Worm (Caenorhabditis elegans) whole organism, late embryonic: ENCODE results near the gene Y22D7AL.11.

Experiments used
- C38D4.7 ChIP-seq: fragments of 200-800 bp; sonication (Bioruptor generic); optimal IDR thresholded peaks from 2 replicates; lab custom pipeline; 2018; ENCODE audit warnings: mild to moderate bottlenecking, missing genetic modification characterization, moderate library complexity, missing compliant biosample characterization
- F13H6.1 ChIP-seq: sonication (generic microtip); optimal IDR thresholded peaks from 2 replicates; lab custom pipeline; 2016; ENCODE audit warnings: missing genetic modification characterization, missing compliant biosample characterization
- Y22D7AL.16 ChIP-seq: sonication (generic microtip); optimal IDR thresholded peaks from 2 replicates; lab custom pipeline; 2016; ENCODE audit warnings: missing genetic modification characterization, missing compliant biosample characterization
- ceh-19 ChIP-seq: fragments of 200-800 bp; sonication (Bioruptor generic); optimal IDR thresholded peaks from 2 replicates; lab custom pipeline; 2018; ENCODE audit warnings: mild to moderate bottlenecking, missing genetic modification characterization, missing compliant biosample characterization
- ceh-24 ChIP-seq: sonication (generic microtip); optimal IDR thresholded peaks from 2 replicates; lab custom pipeline; 2016; ENCODE audit warnings: mild to moderate bottlenecking, missing genetic modification characterization, missing compliant biosample characterization
- ceh-31 ChIP-seq: sonication (generic microtip); optimal IDR thresholded peaks from 2 replicates; lab custom pipeline; 2016; ENCODE audit warnings: missing genetic modification characterization, missing compliant biosample characterization
- ceh-34 ChIP-seq: sonication (generic microtip); optimal IDR thresholded peaks from 2 replicates; lab custom pipeline; 2016; ENCODE audit warnings: mild to moderate bottlenecking, missing genetic modification characterization, missing compliant biosample characterization
- ceh-48 ChIP-seq: sonication (generic microtip); optimal IDR thresholded peaks from 2 replicates; lab custom pipeline; 2016; ENCODE audit warnings: missing genetic modification characterization, inconsistent platforms, missing compliant biosample characterization
- ceh-9 ChIP-seq: sonication (generic microtip); optimal IDR thresholded peaks from 2 replicates; lab custom pipeline; 2016; ENCODE audit warnings: mild to moderate bottlenecking, missing genetic modification characterization, inconsistent platforms, missing compliant biosample characterization
- ets-4 ChIP-seq: sonication (generic microtip); optimal IDR thresholded peaks from 2 replicates; lab custom pipeline; 2016; ENCODE audit warnings: missing genetic modification characterization, missing compliant biosample characterization
- eyg-1 ChIP-seq: sonication (generic microtip); optimal IDR thresholded peaks from 2 replicates; lab custom pipeline; 2016; ENCODE audit warnings: missing genotype, missing genetic modification characterization, missing compliant biosample characterization
- hlh-13 ChIP-seq: fragments of 200-800 bp; sonication (Bioruptor generic); optimal IDR thresholded peaks from 2 replicates; lab custom pipeline; 2018; ENCODE audit warnings: mild to moderate bottlenecking, missing genetic modification characterization, missing compliant biosample characterization
- hlh-15 ChIP-seq: sonication (generic microtip); optimal IDR thresholded peaks from 2 replicates; lab custom pipeline; 2016; ENCODE audit warnings: missing genetic modification characterization, missing compliant biosample characterization
- nfya-1 ChIP-seq: sonication (generic microtip); optimal IDR thresholded peaks from 2 replicates; lab custom pipeline; 2017; ENCODE audit warnings: missing genetic modification characterization, mild to moderate bottlenecking, missing compliant biosample characterization, antibody characterized with exemption, moderate library complexity
- nhr-232 ChIP-seq: sonication (generic microtip); optimal IDR thresholded peaks from 2 replicates; lab custom pipeline; 2016; ENCODE audit warnings: missing genetic modification characterization, missing compliant biosample characterization
- pag-3 ChIP-seq: sonication (generic microtip); optimal IDR thresholded peaks from 2 replicates; lab custom pipeline; 2016; ENCODE audit warnings: missing compliant biosample characterization, missing genetic modification characterization, borderline replicate concordance
- pha-4 ChIP-seq: fragments of 150-350 bp; optimal IDR thresholded peaks from 2 replicates; lab custom pipeline; 2018; ENCODE audit warnings: missing biosample characterization, missing genetic modification reagents, missing genetic modification characterization
- sdc-2 ChIP-seq: sonication (generic microtip); optimal IDR thresholded peaks from 2 replicates; lab custom pipeline; 2016; ENCODE audit warnings: missing genotype, missing genetic modification characterization, missing compliant biosample characterization
- sox-2 ChIP-seq: fragments of 200-800 bp; sonication (Bioruptor generic); IDR thresholded peaks from 2 replicates; pipeline ENCODE4 v1.3.6; 2022; ENCODE audit warnings: missing genetic modification reagents, missing genetic modification characterization, missing compliant biosample characterization
- sox-4 ChIP-seq: sonication (generic microtip); optimal IDR thresholded peaks from 2 replicates; lab custom pipeline; 2017; ENCODE audit warnings: mild to moderate bottlenecking, missing genetic modification characterization, inconsistent platforms, missing compliant biosample characterization
- unc-3 ChIP-seq, 2 experiments: fragments of 200-800 bp in 1 of 2; sonication (Bioruptor generic) in 1 of 2; sonication (generic microtip) in 1 of 2; conservative IDR thresholded peaks in 1 of 2; optimal IDR thresholded peaks in 1 of 2; 2 replicates each; pipeline versions ENCODE4 v1.3.6 to Lab custom; 2016 to 2022; ENCODE audit warnings: missing compliant biosample characterization in 2 of 2, missing genetic modification characterization in 2 of 2, missing genetic modification reagents in 1 of 2
- unc-42 ChIP-seq: sonication (generic microtip); optimal IDR thresholded peaks from 2 replicates; lab custom pipeline; 2016; ENCODE audit warnings: missing genotype, missing genetic modification characterization, missing compliant biosample characterization
- unc-55 ChIP-seq: sonication (generic microtip); optimal IDR thresholded peaks from 2 replicates; lab custom pipeline; 2017; ENCODE audit warnings: missing biosample characterization, missing genetic modification reagents, missing genetic modification characterization
- zip-5 ChIP-seq: sonication (generic microtip); optimal IDR thresholded peaks from 2 replicates; lab custom pipeline; 2016; ENCODE audit warnings: missing genetic modification characterization, missing compliant biosample characterization
- ztf-16 ChIP-seq: sonication (generic microtip); optimal IDR thresholded peaks from 2 replicates; lab custom pipeline; 2017; ENCODE audit warnings: missing genetic modification characterization, missing compliant biosample characterization

Gene Y22D7AL.11

ce11 chrIII:1598927-1599326 is 35.2 kb downstream of the Y22D7AL.11 start:
- TF ChIP-seq F13H6.1 (tag; lab: Kevin White, UChicago) (no peak), Y22D7AL.16 (tag; lab: Kevin White, UChicago) (no peak), pag-3 (tag; lab: Kevin White, UChicago) (no peak), eyg-1 (tag; lab: Kevin White, UChicago) (no peak), ztf-16 (tag; lab: Kevin White, UChicago) (no peak), ceh-31 (tag; lab: Kevin White, UChicago) (no peak), pha-4 (tag; lab: Kevin White, UChicago) (no peak), ceh-9 (tag; lab: Kevin White, UChicago) (no peak), hlh-15 (tag; lab: Kevin White, UChicago) (no peak), zip-5 (tag; lab: Kevin White, UChicago) (no peak)

ce11 chrIII:1591681-1592080 is 42.5 kb downstream of the Y22D7AL.11 start:
- no peak for TF ChIP-seq C38D4.7 (GFP tag; lab: Kevin White, UChicago)
- TF ChIP-seq unc-3 (GFP tag; conservative IDR thresholded peaks at IDR 0.05; lab: Robert Waterston, UW): no peak
- TF ChIP-seq unc-3 (tag; optimal IDR thresholded peaks at IDR 0.05; lab: Kevin White, UChicago): no peak
- TF ChIP-seq sox-4 (tag; lab: Kevin White, UChicago): no peak
- peak; percentile 23 for TF ChIP-seq ceh-34 (tag; lab: Kevin White, UChicago)
- no peak for TF ChIP-seq nhr-232 (tag; lab: Kevin White, UChicago)
- TF ChIP-seq F13H6.1 (tag; lab: Kevin White, UChicago): no peak
- TF ChIP-seq ceh-31 (tag; lab: Kevin White, UChicago): peak; percentile 55
- peak; percentile 20 for TF ChIP-seq unc-55 (GFP tag; lab: Kevin White, UChicago)
- TF ChIP-seq unc-42 (tag; lab: Kevin White, UChicago): peak; percentile 55
- peak; percentile 65 for TF ChIP-seq nfya-1
- TF ChIP-seq ceh-19 (GFP tag; lab: Kevin White, UChicago): peak; percentile 5
- no peak for TF ChIP-seq ceh-24 (tag; lab: Kevin White, UChicago)

DNA sequence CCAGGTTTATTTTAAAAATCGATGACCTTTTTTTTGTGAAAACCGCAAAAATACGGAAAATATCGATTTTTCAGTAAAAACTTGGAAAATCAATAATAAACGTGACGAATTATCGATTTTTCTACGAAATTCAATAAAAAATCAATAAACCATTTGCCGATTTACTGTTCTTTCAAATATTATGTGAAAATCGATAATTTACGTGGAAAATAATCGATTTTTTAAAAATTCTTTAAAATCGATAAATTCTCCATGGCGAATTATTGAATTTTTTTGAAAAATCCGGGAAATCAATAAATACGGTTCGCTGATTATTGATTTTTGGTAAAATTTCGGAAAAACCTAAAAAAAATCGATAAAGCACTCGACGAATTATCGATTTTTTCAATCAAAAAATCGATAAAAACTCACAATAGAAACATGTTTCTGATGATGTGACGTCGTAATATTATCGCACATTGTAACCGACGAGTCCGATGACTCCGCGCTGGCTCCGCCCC is 49.9 kb downstream of the Y22D7AL.11 start:
- TF ChIP-seq ceh-48 (tag; lab: Kevin White, UChicago) (peak; percentile 41), ets-4 (no peak)

DNA sequence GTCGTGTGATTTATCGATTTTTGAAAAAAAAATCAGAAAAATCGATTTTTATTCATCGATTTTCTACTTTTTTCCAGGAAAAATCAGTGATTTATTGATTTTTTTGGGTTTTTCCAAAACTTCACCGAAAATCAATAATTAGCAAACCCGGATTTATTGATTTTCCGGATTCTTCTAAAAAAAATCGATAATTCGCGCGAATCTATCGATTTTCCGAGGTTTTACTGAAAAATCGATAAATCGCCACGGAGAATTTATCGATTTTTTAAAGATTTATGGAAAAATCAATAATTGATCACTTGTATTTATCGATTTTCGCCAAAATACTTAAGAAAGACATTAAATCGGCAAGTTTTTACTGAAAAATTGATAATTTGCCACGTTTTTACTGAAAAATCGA is 50.6 kb downstream of the Y22D7AL.11 start:
- no peak for TF ChIP-seq sox-2
- TF ChIP-seq ceh-48 (tag; lab: Kevin White, UChicago): peak; percentile 89
- no peak for TF ChIP-seq ztf-16 (tag; lab: Kevin White, UChicago)
- no peak for TF ChIP-seq sdc-2
- no peak for TF ChIP-seq hlh-13 (GFP tag; lab: Kevin White, UChicago)
